Worm (Caenorhabditis elegans) whole organism, L4/young adult: ENCODE data around the gene wdfy-2.

Experiments used
- dao-5 ChIP-seq: sonication (generic microtip); optimal IDR thresholded peaks from 2 replicates; lab custom pipeline; 2016; ENCODE audit warnings: missing genotype, missing genetic modification characterization, moderate library complexity, missing compliant biosample characterization
- him-1 ChIP-seq: sonication (generic microtip); optimal IDR thresholded peaks from 2 replicates; lab custom pipeline; 2016; ENCODE audit warnings: missing genotype, missing genetic modification reagents, missing genetic modification characterization, missing compliant biosample characterization

- TF ChIP-seq dao-5 (no peak), him-1 (tag; lab: Kevin White, UChicago) (no peak)
Observed at ce11 chrII:9325555-9325954, 5.9 kb downstream of the wdfy-2 start.
